Worm (Caenorhabditis elegans) whole organism, mixed stage, embryonic: ENCODE data around the gene cyn-13.
A peak's percentile ranks its signal among the peaks of the same experiment; 100 is the strongest.

Experiments used
- M03D4.4 ChIP-seq: sonication (generic microtip); optimal IDR thresholded peaks from 2 replicates; lab custom pipeline; 2017; ENCODE audit warnings: mild to moderate bottlenecking, missing genetic modification characterization, missing compliant biosample characterization
- bed-3 ChIP-seq: fragments of 200-800 bp; sonication (Bioruptor generic); optimal IDR thresholded peaks from 3 replicates; lab custom pipeline; 2018; ENCODE audit warnings: mild to moderate bottlenecking, missing genetic modification characterization, moderate library complexity, missing compliant biosample characterization
- blmp-1 ChIP-seq: fragments of 150-350 bp; optimal IDR thresholded peaks from 2 replicates; lab custom pipeline; 2014; ENCODE audit warnings: missing biosample characterization, missing genetic modification characterization
- ceh-39 ChIP-seq: fragments of 150-350 bp; optimal IDR thresholded peaks from 2 replicates; lab custom pipeline; 2014; ENCODE audit warnings: missing biosample characterization, missing genetic modification characterization
- ceh-43 ChIP-seq: fragments of 200-800 bp; sonication (Bioruptor generic); optimal IDR thresholded peaks from 2 replicates; lab custom pipeline; 2018; ENCODE audit warnings: mild to moderate bottlenecking, missing genetic modification characterization, moderate library complexity, missing compliant biosample characterization
- ceh-83 ChIP-seq: fragments of 200-800 bp; sonication (Bioruptor generic); optimal IDR thresholded peaks from 2 replicates; lab custom pipeline; 2018; ENCODE audit warnings: mild to moderate bottlenecking, missing genetic modification characterization, missing compliant biosample characterization
- ces-1 ChIP-seq: fragments of 150-350 bp; optimal IDR thresholded peaks from 2 replicates; lab custom pipeline; 2014; ENCODE audit warnings: missing biosample characterization, missing genetic modification reagents, missing genetic modification characterization
- cnd-1 ChIP-seq: fragments of 200-800 bp; sonication (Bioruptor generic); optimal IDR thresholded peaks from 2 replicates; lab custom pipeline; 2018; ENCODE audit warnings: mild to moderate bottlenecking, missing genetic modification characterization, missing compliant biosample characterization
- elt-1 ChIP-seq: sonication (generic microtip); optimal IDR thresholded peaks from 2 replicates; lab custom pipeline; 2017; ENCODE audit warnings: missing genetic modification characterization, mild to moderate bottlenecking, missing compliant biosample characterization, antibody characterized with exemption, moderate library complexity, borderline replicate concordance; ENCODE audit not compliant: insufficient read depth
- flh-1 ChIP-seq: fragments of 200-800 bp; sonication (Bioruptor generic); optimal IDR thresholded peaks from 2 replicates; lab custom pipeline; 2018; ENCODE audit warnings: mild to moderate bottlenecking, missing genetic modification characterization, moderate library complexity, missing compliant biosample characterization
- hlh-1 ChIP-seq: fragments of 150-350 bp; optimal IDR thresholded peaks from 2 replicates; lab custom pipeline; 2014; ENCODE audit warnings: missing biosample characterization, missing genetic modification reagents, missing genetic modification characterization
- lin-13 ChIP-seq: fragments of 150-350 bp; optimal IDR thresholded peaks from 2 replicates; lab custom pipeline; 2014; ENCODE audit warnings: missing biosample characterization, missing genetic modification characterization
- lin-32 ChIP-seq: fragments of 200-800 bp; sonication (Bioruptor generic); optimal IDR thresholded peaks from 2 replicates; lab custom pipeline; 2018; ENCODE audit warnings: mild to moderate bottlenecking, missing genetic modification characterization, missing compliant biosample characterization
- lsy-2 ChIP-seq: fragments of 150-350 bp; optimal IDR thresholded peaks from 2 replicates; lab custom pipeline; 2014; ENCODE audit warnings: missing biosample characterization, missing genetic modification characterization
- mab-5 ChIP-seq: fragments of 150-350 bp; optimal IDR thresholded peaks from 2 replicates; lab custom pipeline; 2014; ENCODE audit warnings: missing biosample characterization, missing genetic modification characterization
- mep-1 ChIP-seq: fragments of 150-350 bp; optimal IDR thresholded peaks from 2 replicates; lab custom pipeline; 2017; ENCODE audit warnings: missing biosample characterization, missing genetic modification reagents, missing genetic modification characterization, inconsistent platforms
- mls-2 ChIP-seq: sonication (generic microtip); optimal IDR thresholded peaks from 2 replicates; lab custom pipeline; 2016; ENCODE audit warnings: mild to moderate bottlenecking, missing genetic modification characterization, moderate library complexity, missing compliant biosample characterization
- nhr-12 ChIP-seq: fragments of 150-350 bp; optimal IDR thresholded peaks from 2 replicates; lab custom pipeline; 2014; ENCODE audit warnings: missing biosample characterization, missing genetic modification characterization
- nhr-2 ChIP-seq: fragments of 150-350 bp; optimal IDR thresholded peaks from 2 replicates; lab custom pipeline; 2014; ENCODE audit warnings: missing biosample characterization, missing genetic modification characterization
- nhr-28 ChIP-seq: fragments of 150-350 bp; optimal IDR thresholded peaks from 2 replicates; lab custom pipeline; 2014; ENCODE audit warnings: missing biosample characterization, missing genetic modification characterization
- nhr-76 ChIP-seq: sonication (generic microtip); optimal IDR thresholded peaks from 2 replicates; lab custom pipeline; 2017; ENCODE audit warnings: missing biosample characterization, missing genetic modification characterization
- pha-4 ChIP-seq: fragments of 150-350 bp; optimal IDR thresholded peaks from 2 replicates; lab custom pipeline; 2018; ENCODE audit warnings: missing biosample characterization, missing genetic modification reagents, missing genetic modification characterization
- sem-2 ChIP-seq: fragments of 200-800 bp; sonication (Bioruptor generic); optimal IDR thresholded peaks from 2 replicates; lab custom pipeline; 2018; ENCODE audit warnings: mild to moderate bottlenecking, missing genetic modification characterization, missing compliant biosample characterization
- snpc-4 ChIP-seq: fragments of 150-350 bp; optimal IDR thresholded peaks from 2 replicates; lab custom pipeline; 2014; ENCODE audit warnings: missing biosample characterization, missing genetic modification characterization
- sptf-1 ChIP-seq: sonication (generic microtip); optimal IDR thresholded peaks from 2 replicates; lab custom pipeline; 2017; ENCODE audit warnings: mild to moderate bottlenecking, missing genetic modification characterization, moderate library complexity, missing compliant biosample characterization
- tbx-8 ChIP-seq: fragments of 200-800 bp; sonication (Bioruptor generic); optimal IDR thresholded peaks from 2 replicates; lab custom pipeline; 2018; ENCODE audit warnings: mild to moderate bottlenecking, missing genetic modification characterization, moderate library complexity, missing compliant biosample characterization
- unc-39 ChIP-seq: fragments of 150-350 bp; optimal IDR thresholded peaks from 2 replicates; lab custom pipeline; 2014; ENCODE audit warnings: missing biosample characterization, missing genetic modification characterization
- unc-62 ChIP-seq: fragments of 150-350 bp; optimal IDR thresholded peaks from 2 replicates; lab custom pipeline; 2014; ENCODE audit warnings: missing biosample characterization, missing genetic modification reagents, missing genetic modification characterization
- ztf-11 ChIP-seq: fragments of 150-350 bp; optimal IDR thresholded peaks from 2 replicates; lab custom pipeline; 2014; ENCODE audit warnings: missing biosample characterization, missing genetic modification characterization

Gene cyn-13

DNA sequence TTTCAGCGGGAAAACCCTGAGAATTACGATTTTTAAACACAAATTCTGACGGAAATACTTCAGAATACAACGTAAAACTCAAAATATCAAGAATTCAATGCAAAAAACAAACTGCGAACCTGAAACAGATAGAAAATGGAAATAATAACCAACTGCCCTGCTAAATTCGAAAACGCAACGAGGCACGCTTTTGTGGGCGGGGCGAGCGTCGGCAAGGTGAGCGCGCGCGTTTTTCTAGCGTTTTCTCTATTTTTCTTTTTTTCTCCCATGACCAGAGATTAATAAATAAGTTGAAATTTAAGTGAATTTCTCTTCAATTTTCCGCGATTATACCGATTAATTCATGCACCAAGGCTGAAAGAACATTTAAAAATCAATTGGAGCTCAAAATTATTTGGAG lies 2.1 kb upstream of the cyn-13 start, which contains the start of gene uaf-2:
Gene uaf-2, minus strand, starts transcription at position 183 of the 400 bp plus-strand sequence.
- TF ChIP-seq mls-2 (tag; lab: Kevin White, UChicago) (no peak), nhr-76 (no peak), blmp-1 (no peak), ceh-39 (tag; lab: Kevin White, UChicago) (peak; percentile 33), ztf-11 (tag; lab: Kevin White, UChicago) (no peak), pha-4 (tag; lab: Kevin White, UChicago) (no peak), mep-1 (tag; lab: Kevin White, UChicago) (peak; percentile 48), elt-1 (no peak), M03D4.4 (tag; lab: Kevin White, UChicago) (no peak), ceh-83 (GFP tag; lab: Kevin White, UChicago) (no peak), cnd-1 (tag; lab: Kevin White, UChicago) (no peak)

DNA sequence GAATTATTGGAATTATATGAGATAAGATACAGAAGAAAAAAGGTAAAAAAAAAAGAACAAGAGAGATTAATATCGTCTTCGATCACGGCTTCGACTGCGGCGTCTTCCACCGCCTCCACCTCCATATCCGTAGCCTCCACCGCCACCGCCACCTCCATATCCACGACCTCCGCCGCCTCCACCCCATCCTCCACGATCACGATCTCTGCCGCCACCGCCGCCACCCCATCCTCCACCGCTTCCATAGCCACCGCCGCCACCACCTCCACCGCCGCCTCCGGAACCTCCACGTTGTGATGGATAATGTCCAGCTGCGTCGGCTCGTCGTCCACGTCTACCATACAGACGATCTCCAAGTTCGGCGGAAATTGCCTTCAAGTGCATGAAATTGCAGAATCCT lies 364 bp upstream of the cyn-13 start:
- TF ChIP-seq ztf-11 (tag; lab: Kevin White, UChicago), result no peak

DNA sequence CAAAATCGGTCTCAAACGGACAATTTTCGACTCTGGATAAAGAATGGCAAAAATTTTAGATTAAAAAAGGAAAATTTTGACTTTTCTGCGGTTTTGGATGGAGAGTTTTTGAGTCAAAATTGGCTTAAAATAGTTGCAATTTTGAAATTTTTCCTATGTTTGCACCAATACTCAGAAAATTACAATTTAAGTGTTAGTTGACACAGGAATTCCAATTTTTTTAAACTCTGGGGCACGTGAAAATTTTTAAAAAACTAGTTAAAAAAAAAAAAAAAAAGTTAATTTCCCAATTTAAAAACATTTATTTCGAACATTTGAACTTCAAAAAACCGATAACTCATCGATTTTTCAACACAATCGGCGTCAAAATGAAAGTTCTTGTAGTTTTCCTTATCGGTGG lies 4.6 kb downstream of the cyn-13 start, which contains the start of gene Y116A8C.33:
Gene Y116A8C.33, plus strand, starts transcription at position 301 of the 400 bp plus-strand sequence.
- TF ChIP-seq hlh-1 (tag; lab: Kevin White, UChicago), result no peak
- TF ChIP-seq lsy-2 (tag; lab: Kevin White, UChicago), result no peak
- no peak for TF ChIP-seq sem-2 (GFP tag; lab: Kevin White, UChicago)
- no peak for TF ChIP-seq ceh-43 (GFP tag; lab: Kevin White, UChicago)
- TF ChIP-seq sptf-1, result no peak
- TF ChIP-seq bed-3, result no peak
- no peak for TF ChIP-seq snpc-4 (tag; lab: Kevin White, UChicago)
- no peak for TF ChIP-seq mep-1 (tag; lab: Kevin White, UChicago)
- no peak for TF ChIP-seq ztf-11 (tag; lab: Kevin White, UChicago)
- no peak for TF ChIP-seq ceh-39 (tag; lab: Kevin White, UChicago)
- TF ChIP-seq blmp-1, result no peak
- TF ChIP-seq pha-4 (tag; lab: Kevin White, UChicago), result no peak
- TF ChIP-seq nhr-28, result no peak
- TF ChIP-seq unc-39 (tag; lab: Kevin White, UChicago), result no peak
- no peak for TF ChIP-seq lin-32 (GFP tag; lab: Kevin White, UChicago)

DNA sequence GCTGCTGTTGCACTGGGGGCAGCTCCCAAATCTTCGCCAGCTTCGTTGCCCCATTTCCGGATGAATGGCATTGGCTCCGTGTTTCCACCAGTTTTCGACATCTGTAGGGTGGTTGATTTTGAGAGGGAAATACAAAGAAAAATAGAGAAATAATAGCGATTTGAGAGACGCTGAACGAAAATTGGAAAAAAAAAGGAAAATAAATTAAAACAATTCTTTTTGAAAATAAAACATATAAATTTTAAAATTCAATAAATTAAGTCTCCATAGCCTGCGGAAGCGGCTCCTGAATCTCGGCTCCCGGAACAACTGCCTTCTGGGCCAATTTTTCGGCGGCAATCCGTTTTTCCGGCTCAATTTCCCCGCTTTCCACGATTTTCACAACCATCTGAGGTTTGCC lies 5.6 kb downstream of the cyn-13 start, which contains the start of gene sfa-1:
Gene sfa-1, minus strand, starts transcription at position 101 of the 400 bp plus-strand sequence.
- TF ChIP-seq bed-3, result no peak
- no peak for TF ChIP-seq lin-32 (GFP tag; lab: Kevin White, UChicago)
- TF ChIP-seq flh-1, result no peak
- TF ChIP-seq M03D4.4 (tag; lab: Kevin White, UChicago), result no peak
- no peak for TF ChIP-seq sptf-1
- TF ChIP-seq nhr-28, result no peak
- no peak for TF ChIP-seq hlh-1 (tag; lab: Kevin White, UChicago)
- no peak for TF ChIP-seq nhr-2
- TF ChIP-seq unc-39 (tag; lab: Kevin White, UChicago), result no peak
- no peak for TF ChIP-seq tbx-8 (GFP tag; lab: Kevin White, UChicago)
- TF ChIP-seq ceh-83 (GFP tag; lab: Kevin White, UChicago), result no peak
- no peak for TF ChIP-seq lin-13
- no peak for TF ChIP-seq nhr-12
- TF ChIP-seq blmp-1, result no peak
- TF ChIP-seq sem-2 (GFP tag; lab: Kevin White, UChicago), result no peak
- no peak for TF ChIP-seq unc-62 (GFP tag; lab: Kevin White, UChicago)
- TF ChIP-seq, all 35 proteins: peak for 0

DNA sequence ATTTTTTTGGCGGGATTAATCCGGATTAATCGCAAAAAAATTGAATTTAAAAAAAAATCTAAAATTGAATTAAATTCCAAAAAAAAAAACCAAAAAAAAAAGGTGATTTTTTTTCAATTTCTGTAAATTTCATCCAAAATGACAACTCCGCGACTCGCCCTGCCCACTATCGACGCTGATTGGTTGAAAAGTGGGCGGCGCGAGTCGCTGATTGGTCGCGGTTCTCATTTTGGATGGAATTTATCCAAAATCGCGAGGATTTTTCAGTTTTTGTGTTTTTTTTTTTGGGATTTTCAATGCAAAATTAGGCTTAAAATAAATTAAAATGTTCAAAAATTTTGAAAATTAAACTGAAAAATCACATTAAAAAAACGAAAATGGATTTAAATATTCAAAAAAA lies 7.0 kb downstream of the cyn-13 start:
- TF ChIP-seq blmp-1 (no peak), nhr-28 (no peak), lin-32 (GFP tag; lab: Kevin White, UChicago) (no peak), ceh-39 (tag; lab: Kevin White, UChicago) (no peak), flh-1 (no peak), mab-5 (tag; lab: Kevin White, UChicago) (no peak), ces-1 (no peak)

DNA sequence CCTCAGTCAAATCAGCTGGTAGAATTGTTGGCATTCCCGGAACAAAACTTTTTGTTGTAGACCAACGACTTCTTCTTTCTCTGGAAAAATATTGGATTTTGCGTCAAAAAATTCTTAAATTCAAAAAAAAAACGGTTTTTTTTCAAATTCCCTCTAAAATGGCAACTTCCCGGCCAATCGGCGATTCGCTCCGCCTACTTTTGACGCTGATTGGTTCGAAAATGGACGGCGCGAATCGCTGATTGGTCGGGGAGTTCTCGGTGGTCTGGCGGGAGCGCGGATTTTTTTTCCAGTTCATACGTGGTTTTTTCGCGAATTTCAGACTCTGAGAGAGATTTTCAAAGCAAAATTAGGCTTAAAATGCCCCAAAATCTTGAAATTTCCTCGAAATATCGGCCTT lies 7.7 kb downstream of the cyn-13 start:
- no peak for TF ChIP-seq M03D4.4 (tag; lab: Kevin White, UChicago)
- TF ChIP-seq, all 35 proteins: peak for 0
